Worm (Caenorhabditis elegans) whole organism, L4/young adult: Measurements from ENCODE around the gene rnp-7.

Experiments used
- W03F9.2 ChIP-seq: fragments of 150-350 bp; optimal IDR thresholded peaks from 2 replicates; lab custom pipeline; 2014; ENCODE audit warnings: missing biosample characterization, missing genetic modification characterization
- dao-5 ChIP-seq: sonication (generic microtip); optimal IDR thresholded peaks from 2 replicates; lab custom pipeline; 2016; ENCODE audit warnings: missing genotype, missing genetic modification characterization, moderate library complexity, missing compliant biosample characterization
- him-1 ChIP-seq: sonication (generic microtip); optimal IDR thresholded peaks from 2 replicates; lab custom pipeline; 2016; ENCODE audit warnings: missing genotype, missing genetic modification reagents, missing genetic modification characterization, missing compliant biosample characterization

DNA sequence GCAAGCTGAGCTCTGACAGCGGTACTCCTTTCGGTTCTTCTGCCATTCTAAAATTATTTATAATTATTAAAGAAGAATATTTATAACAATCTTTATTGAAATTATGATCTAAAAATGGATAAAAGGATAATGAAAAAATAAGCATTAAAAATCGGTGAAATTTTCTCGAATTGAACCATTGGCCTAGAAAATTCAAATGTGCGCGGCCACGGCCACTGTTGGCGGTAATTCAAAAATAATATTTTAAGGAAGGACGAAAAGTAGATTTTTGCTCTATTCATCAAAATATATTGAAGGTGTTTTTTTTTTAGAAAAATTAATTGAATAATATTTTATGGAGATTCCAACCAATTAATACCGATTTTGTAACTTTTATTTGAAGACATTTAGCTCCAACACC is 37.9 kb upstream of the rnp-7 start, which contains the start of gene pfd-5:
- TF ChIP-seq him-1 (tag; lab: Kevin White, UChicago) (no peak), W03F9.2 (peak; percentile 56), dao-5 (tag; lab: Kevin White, UChicago) (no peak)
